Worm (Caenorhabditis elegans) whole organism, L3 larva: ENCODE data around the gene C35D10.8.

Experiments
- R02D3.7 ChIP-seq: fragments of 150-350 bp; optimal IDR thresholded peaks from 2 replicates; lab custom pipeline; 2014; ENCODE audit warnings: missing biosample characterization, missing genetic modification characterization
- ZK546.5 ChIP-seq: sonication (generic microtip); optimal IDR thresholded peaks from 2 replicates; lab custom pipeline; 2017; ENCODE audit warnings: missing biosample characterization, missing genetic modification characterization
- aly-2 ChIP-seq: fragments of 150-350 bp; optimal IDR thresholded peaks from 2 replicates; lab custom pipeline; 2014; ENCODE audit warnings: missing biosample characterization, missing genetic modification characterization
- ama-1 ChIP-seq: fragments of 150-350 bp; optimal IDR thresholded peaks from 2 replicates; lab custom pipeline; 2018
- ceh-28 ChIP-seq: fragments of 150-350 bp; optimal IDR thresholded peaks from 2 replicates; lab custom pipeline; 2014; ENCODE audit warnings: missing biosample characterization, missing genetic modification reagents, missing genetic modification characterization
- ceh-82 ChIP-seq: fragments of 150-350 bp; optimal IDR thresholded peaks from 2 replicates; lab custom pipeline; 2014; ENCODE audit warnings: missing biosample characterization, missing genetic modification characterization
- ceh-9 ChIP-seq: sonication (generic microtip); optimal IDR thresholded peaks from 2 replicates; lab custom pipeline; 2018; ENCODE audit warnings: missing biosample characterization, missing genetic modification characterization
- daf-12 ChIP-seq: fragments of 150-350 bp; optimal IDR thresholded peaks from 2 replicates; lab custom pipeline; 2014; ENCODE audit warnings: missing biosample characterization, missing genetic modification reagents, missing genetic modification characterization
- egl-27 ChIP-seq: sonication (generic microtip); optimal IDR thresholded peaks from 4 replicates; lab custom pipeline; 2017; ENCODE audit warnings: missing biosample characterization, missing genetic modification reagents, missing genetic modification characterization
- egl-5 ChIP-seq: fragments of 150-350 bp; optimal IDR thresholded peaks from 2 replicates; lab custom pipeline; 2017; ENCODE audit warnings: missing biosample characterization, missing genetic modification reagents, missing genetic modification characterization, inconsistent platforms
- elt-1 ChIP-seq: fragments of 150-350 bp; optimal IDR thresholded peaks from 2 replicates; lab custom pipeline; 2014; ENCODE audit warnings: missing biosample characterization, missing genetic modification characterization
- elt-2 ChIP-seq: sonication (generic microtip); optimal IDR thresholded peaks from 2 replicates; lab custom pipeline; 2016; ENCODE audit warnings: missing genetic modification reagents, mild to moderate bottlenecking, missing genetic modification characterization, missing compliant biosample characterization
- elt-3 ChIP-seq, 3 experiments: fragments of 150-350 bp in 1 of 3; sonication (generic microtip) in 2 of 3; optimal IDR thresholded peaks; 2 replicates in 2 of 3; 4 replicates in 1 of 3; lab custom pipeline; 2014 to 2017; ENCODE audit warnings: missing biosample characterization in 3 of 3, missing genetic modification characterization in 3 of 3
- eor-1 ChIP-seq, 2 experiments: fragments of 150-350 bp; optimal IDR thresholded peaks; 2 replicates each; lab custom pipeline; 2014 to 2018; ENCODE audit warnings: missing biosample characterization in 2 of 2, missing genetic modification characterization in 2 of 2
- fkh-10 ChIP-seq: sonication (generic microtip); optimal IDR thresholded peaks from 2 replicates; lab custom pipeline; 2017; ENCODE audit warnings: missing biosample characterization, missing genetic modification reagents, missing genetic modification characterization
- fkh-2 ChIP-seq: fragments of 150-350 bp; optimal IDR thresholded peaks from 2 replicates; lab custom pipeline; 2014; ENCODE audit warnings: missing biosample characterization, missing genetic modification reagents, missing genetic modification characterization
- fos-1 ChIP-seq: fragments of 150-350 bp; optimal IDR thresholded peaks from 2 replicates; lab custom pipeline; 2014; ENCODE audit warnings: missing biosample characterization, missing genetic modification characterization
- jun-1 ChIP-seq: fragments of 150-350 bp; optimal IDR thresholded peaks from 2 replicates; lab custom pipeline; 2014; ENCODE audit warnings: missing biosample characterization, missing genetic modification reagents, missing genetic modification characterization
- lin-15B ChIP-seq: fragments of 150-350 bp; optimal IDR thresholded peaks from 2 replicates; lab custom pipeline; 2014; ENCODE audit warnings: missing biosample characterization, missing genetic modification characterization
- lin-39 ChIP-seq: fragments of 150-350 bp; optimal IDR thresholded peaks from 2 replicates; lab custom pipeline; 2018; ENCODE audit warnings: missing biosample characterization, missing genetic modification reagents, missing genetic modification characterization
- mml-1 ChIP-seq: fragments of 150-350 bp; sonication (generic microtip); optimal IDR thresholded peaks from 3 replicates; lab custom pipeline; 2014; ENCODE audit warnings: missing biosample characterization, missing genetic modification characterization
- nfya-1 ChIP-seq: sonication (generic microtip); optimal IDR thresholded peaks from 2 replicates; lab custom pipeline; 2017; ENCODE audit warnings: missing genetic modification characterization, mild to moderate bottlenecking, missing compliant biosample characterization, antibody characterized with exemption, moderate library complexity; ENCODE audit not compliant: insufficient read depth
- nhr-11 ChIP-seq: fragments of 150-350 bp; optimal IDR thresholded peaks from 2 replicates; lab custom pipeline; 2014; ENCODE audit warnings: missing biosample characterization, missing genetic modification characterization
- nhr-12 ChIP-seq: fragments of 150-350 bp; optimal IDR thresholded peaks from 2 replicates; lab custom pipeline; 2014; ENCODE audit warnings: missing biosample characterization, missing genetic modification characterization
- nhr-25 ChIP-seq: sonication (generic microtip); optimal IDR thresholded peaks from 2 replicates; lab custom pipeline; 2017; ENCODE audit warnings: missing biosample characterization, missing genetic modification characterization
- nhr-43 ChIP-seq: sonication (generic microtip); optimal IDR thresholded peaks from 2 replicates; lab custom pipeline; 2016; ENCODE audit warnings: mild to moderate bottlenecking, missing genetic modification characterization, missing compliant biosample characterization; ENCODE audit not compliant: poor library complexity, severe bottlenecking
- nhr-76 ChIP-seq: fragments of 150-350 bp; sonication (generic microtip); optimal IDR thresholded peaks from 5 replicates; lab custom pipeline; 2014; ENCODE audit warnings: missing biosample characterization, missing genetic modification characterization
- nhr-77 ChIP-seq: fragments of 150-350 bp; optimal IDR thresholded peaks from 2 replicates; lab custom pipeline; 2014; ENCODE audit warnings: missing biosample characterization, missing genetic modification characterization
- pha-4 ChIP-seq: fragments of 150-350 bp; optimal IDR thresholded peaks from 2 replicates; lab custom pipeline; 2014; ENCODE audit warnings: missing biosample characterization, missing genetic modification reagents, missing genetic modification characterization
- pqm-1 ChIP-seq: fragments of 150-350 bp; optimal IDR thresholded peaks from 2 replicates; lab custom pipeline; 2017; ENCODE audit warnings: missing biosample characterization, missing genetic modification characterization, inconsistent platforms
- sea-2 ChIP-seq: fragments of 150-350 bp; sonication (generic microtip); optimal IDR thresholded peaks from 4 replicates; lab custom pipeline; 2014; ENCODE audit warnings: missing biosample characterization, missing genetic modification reagents, missing genetic modification characterization
- skn-1 ChIP-seq: fragments of 150-350 bp; optimal IDR thresholded peaks from 2 replicates; lab custom pipeline; 2014; ENCODE audit warnings: missing biosample characterization, missing genetic modification characterization
- snpc-4 ChIP-seq: fragments of 150-350 bp; optimal IDR thresholded peaks from 2 replicates; lab custom pipeline; 2014; ENCODE audit warnings: missing biosample characterization, missing genetic modification characterization
- tbx-2 ChIP-seq: sonication (generic microtip); optimal IDR thresholded peaks from 2 replicates; lab custom pipeline; 2016; ENCODE audit warnings: mild to moderate bottlenecking, missing genetic modification characterization, missing compliant biosample characterization
- unc-39 ChIP-seq: sonication (generic microtip); optimal IDR thresholded peaks from 4 replicates; lab custom pipeline; 2017; ENCODE audit warnings: missing biosample characterization, missing genetic modification characterization
- ztf-11 ChIP-seq: fragments of 150-350 bp; optimal IDR thresholded peaks from 2 replicates; lab custom pipeline; 2014; ENCODE audit warnings: missing biosample characterization, missing genetic modification characterization

C35D10.8 gene

ce11 chrIII:4863127-4863526, 8.1 kb downstream of the C35D10.8 start, which contains the start of gene coq-8:
coq-8 (plus strand) TSS chrIII:4863427.
- TF ChIP-seq nhr-43 = no peak
- TF ChIP-seq, all 47 proteins: peak for 0

ce11 chrIII:4866762-4867161, 11.7 kb downstream of the C35D10.8 start, which contains the start of gene C35D10.17:
C35D10.17 (plus strand) TSS chrIII:4867062.
- TF ChIP-seq aly-2 (tag; lab: Kevin White, UChicago) = no peak
- TF ChIP-seq unc-39 = no peak
- no peak for TF ChIP-seq pqm-1 (tag; lab: Kevin White, UChicago)
- TF ChIP-seq egl-27 (tag; lab: Kevin White, UChicago) = no peak
- TF ChIP-seq eor-1 (tag; optimal IDR thresholded peaks at IDR 0.05; lab: Kevin White, UChicago) = no peak
- TF ChIP-seq ceh-28 (tag; lab: Kevin White, UChicago) = no peak
- no peak for TF ChIP-seq ceh-82
- no peak for TF ChIP-seq nhr-25
- TF ChIP-seq fkh-10 (GFP tag; lab: Kevin White, UChicago) = no peak
- no peak for TF ChIP-seq nhr-77 (tag; lab: Kevin White, UChicago)
- TF ChIP-seq nhr-76 = no peak
- no peak for TF ChIP-seq elt-1 (tag; lab: Kevin White, UChicago)

ce11 chrIII:4868643-4869042, 13.6 kb downstream of the C35D10.8 start, which contains the start of the genes msd-4 and C35D10.3:
msd-4 (minus strand) TSS chrIII:4868743.
C35D10.3 (plus strand) TSS chrIII:4868921.
- no peak for TF ChIP-seq fkh-10 (GFP tag; lab: Kevin White, UChicago)
- no peak for TF ChIP-seq nhr-12 (tag; lab: Kevin White, UChicago)
- TF ChIP-seq elt-1 (tag; lab: Kevin White, UChicago) = no peak
- no peak for TF ChIP-seq fkh-2 (tag; lab: Kevin White, UChicago)
- TF ChIP-seq unc-39 = no peak
- TF ChIP-seq lin-15B (tag; lab: Kevin White, UChicago) = no peak
- TF ChIP-seq nfya-1 (tag; lab: Kevin White, UChicago) = no peak
- TF ChIP-seq elt-2 = no peak
- no peak for TF ChIP-seq sea-2 (GFP tag; lab: Kevin White, UChicago)
- TF ChIP-seq fos-1 (tag; lab: Kevin White, UChicago) = no peak
- TF ChIP-seq ztf-11 = no peak
- TF ChIP-seq nhr-43 = no peak
- no peak for TF ChIP-seq aly-2 (tag; lab: Kevin White, UChicago)
- TF ChIP-seq tbx-2 (tag; lab: Kevin White, UChicago) = no peak
- no peak for TF ChIP-seq lin-39
- no peak for TF ChIP-seq nhr-25
- TF ChIP-seq ceh-9 (tag; lab: Kevin White, UChicago) = no peak
- no peak for TF ChIP-seq ama-1 (lab: Kevin White, UChicago)
- TF ChIP-seq egl-5 (tag; lab: Kevin White, UChicago) = no peak
- TF ChIP-seq snpc-4 = no peak

ce11 chrIII:4870478-4870877, 15.5 kb downstream of the C35D10.8 start, which contains the start of gene gipc-1:
gipc-1 (plus strand) TSS chrIII:4870778.
- no peak for TF ChIP-seq nhr-12 (tag; lab: Kevin White, UChicago)
- TF ChIP-seq, all 47 proteins: peak for 0

- TF ChIP-seq eor-1 (tag; optimal IDR thresholded peaks at IDR 0.05; lab: Kevin White, UChicago) (no peak), ama-1 (lab: Kevin White, UChicago) (no peak), daf-12 (tag; lab: Kevin White, UChicago) (no peak), ceh-82 (no peak), nfya-1 (tag; lab: Kevin White, UChicago) (no peak)
Observed at ce11 chrIII:4873395-4873794, 18.4 kb downstream of the C35D10.8 start.

ce11 chrIII:4874671-4875070, 19.7 kb downstream of the C35D10.8 start, which contains the start of gene C35D10.12:
C35D10.12 (minus strand) TSS chrIII:4874771.
- TF ChIP-seq egl-5 (tag; lab: Kevin White, UChicago) (no peak), skn-1 (tag; lab: Kevin White, UChicago) (no peak), elt-3 (tag; optimal IDR thresholded peaks at IDR 0.05; lab: Kevin White, UChicago) (no peak), mml-1 (tag; lab: Kevin White, UChicago) (no peak), R02D3.7 (tag; lab: Kevin White, UChicago) (no peak), jun-1 (tag; lab: Kevin White, UChicago) (no peak), lin-15B (tag; lab: Kevin White, UChicago) (no peak), nhr-11 (tag; lab: Kevin White, UChicago) (no peak), aly-2 (tag; lab: Kevin White, UChicago) (no peak), nhr-77 (tag; lab: Kevin White, UChicago) (no peak), ZK546.5 (tag; lab: Kevin White, UChicago) (no peak), pha-4 (tag; lab: Kevin White, UChicago) (no peak)
